Worm (Caenorhabditis elegans): ENCODE results near the gene tag-244.

The tag-244 gene

ce11 chrIV:1553195-1553918 is 2.7 kb downstream of the tag-244 start, which contains the start of gene C34H4.2:
C34H4.2 (plus strand) TSS chrIV:1553752.
- TF ChIP-seq nhr-80 (tag; optimal IDR thresholded peaks at IDR 0.05): peak; percentile 46
- no peak for TF ChIP-seq rpc-1 (optimal IDR thresholded peaks at IDR 0.05)
- TF ChIP-seq rpc-1 (tag; optimal IDR thresholded peaks at IDR 0.05): no peak
- TF ChIP-seq tbx-9 (tag; optimal IDR thresholded peaks at IDR 0.05; ENCODE audit: borderline replicate concordance): no peak

ce11 chrIV:1555021-1555720 is 4.5 kb downstream of the tag-244 start, which contains the start of gene C34H4.1:
C34H4.1 (plus strand) TSS chrIV:1555579.
- TF ChIP-seq efl-1 (GFP tag; optimal IDR thresholded peaks at IDR 0.05): no peak
- peak; percentile 60; the same call in 1 of the 2 replicates for TF ChIP-seq cebp-1 (GFP tag; IDR thresholded peaks at IDR 0.05)
- peak; percentile 75 for TF ChIP-seq cebp-1 (tag; optimal IDR thresholded peaks at IDR 0.05)
- 0 out of 2 replicates have a peak, but pooled peaks have one; percentile 37 for TF ChIP-seq zfh-2 (GFP tag; conservative IDR thresholded peaks at IDR 0.05)
- no peak for TF ChIP-seq Y79H2A.3 (GFP tag; conservative IDR thresholded peaks at IDR 0.05)
- no peak for TF ChIP-seq pha-4 (tag; optimal IDR thresholded peaks at IDR 0.05)
- TF ChIP-seq ceh-91 (GFP tag; IDR thresholded peaks at IDR 0.05): no peak
- peak; percentile 33 for TF ChIP-seq nhr-80 (tag; optimal IDR thresholded peaks at IDR 0.05)
- TF ChIP-seq B0261.1 (tag; optimal IDR thresholded peaks at IDR 0.05): no peak
- no peak for TF ChIP-seq K12H6.12 (tag; optimal IDR thresholded peaks at IDR 0.05)
- no peak for TF ChIP-seq rpc-1 (optimal IDR thresholded peaks at IDR 0.05)
- no peak for TF ChIP-seq rpc-1 (tag; optimal IDR thresholded peaks at IDR 0.05)
- TF ChIP-seq ekl-4 (GFP tag; IDR thresholded peaks at IDR 0.05): no peak
- TF ChIP-seq Y67H2A.10 (GFP tag; conservative IDR thresholded peaks at IDR 0.05): no peak
- TF ChIP-seq fkh-3 (tag; optimal IDR thresholded peaks at IDR 0.05): no peak

ce11 chrIV:1559931-1560330 is 9.3 kb downstream of the tag-244 start, which contains the start of gene Y41D4B.17:
Y41D4B.17 (plus strand) TSS chrIV:1560104.
- TF ChIP-seq B0336.3 (GFP tag; IDR thresholded peaks at IDR 0.05): no peak
- no peak for TF ChIP-seq F57A8.1 (GFP tag; optimal IDR thresholded peaks at IDR 0.05)
- peak; percentile 24 for TF ChIP-seq nhr-80 (tag; optimal IDR thresholded peaks at IDR 0.05)
- TF ChIP-seq ama-1 (optimal IDR thresholded peaks at IDR 0.05): no peak
- TF ChIP-seq ama-1 (GFP tag; optimal IDR thresholded peaks at IDR 0.05): no peak
- no peak for TF ChIP-seq nfya-2 (GFP tag; IDR thresholded peaks at IDR 0.05)
- TF ChIP-seq Y56A3A.18 (GFP tag; IDR thresholded peaks at IDR 0.05): no peak
- no peak for TF ChIP-seq aptf-2 (GFP tag; conservative IDR thresholded peaks at IDR 0.05)
- no peak for TF ChIP-seq hrde-1 (tag; optimal IDR thresholded peaks at IDR 0.05; ENCODE audit: borderline replicate concordance)
- no peak for TF ChIP-seq pbrm-1 (GFP tag; IDR thresholded peaks at IDR 0.05)

ce11 chrIV:1561884-1562283 is 11.2 kb downstream of the tag-244 start, which contains the start of gene hpo-6:
hpo-6 (plus strand) TSS chrIV:1562184.
- TF ChIP-seq chd-7 (tag; optimal IDR thresholded peaks at IDR 0.05): no peak
- TF ChIP-seq attf-3 (GFP tag; conservative IDR thresholded peaks at IDR 0.05): no peak
- TF ChIP-seq mel-28 (tag; optimal IDR thresholded peaks at IDR 0.05; ENCODE audit: borderline replicate concordance): no peak
- no peak for TF ChIP-seq ztf-6 (GFP tag; IDR thresholded peaks at IDR 0.05)
- TF ChIP-seq K12H6.12 (tag; optimal IDR thresholded peaks at IDR 0.05): no peak
- TF ChIP-seq nhr-179 (tag; optimal IDR thresholded peaks at IDR 0.05): no peak
